Worm (Caenorhabditis elegans): ENCODE results near the gene Y38H8A.12.

Gene Y38H8A.12

DNA sequence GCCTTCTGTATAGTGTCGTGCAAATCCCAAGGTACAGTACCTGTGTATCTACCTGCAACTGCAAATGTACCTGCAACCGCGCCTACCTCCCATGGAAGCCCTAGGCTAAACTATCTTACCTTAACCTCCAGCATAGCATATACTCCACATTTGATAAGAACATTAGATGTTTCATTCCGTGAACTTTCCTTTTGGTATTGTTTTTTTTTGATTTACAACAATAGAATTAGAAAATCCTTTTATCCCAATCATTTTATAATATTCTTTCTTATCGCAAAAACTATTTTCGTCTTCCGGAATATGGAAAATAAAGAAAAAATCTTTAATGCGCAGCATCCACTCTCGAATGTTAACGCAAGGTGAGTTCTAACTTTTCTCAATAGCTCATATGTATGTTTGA is 13.4 kb upstream of the Y38H8A.12 start, which contains the start of gene Y38H8A.2:
Gene Y38H8A.2 (plus strand): TSS at position 301 of the 400 bp plus-strand sequence.
- TF ChIP-seq lin-13 (tag; optimal IDR thresholded peaks at IDR 0.05): no peak
- TF ChIP-seq ceh-39 (tag; optimal IDR thresholded peaks at IDR 0.05): no peak
- no peak for TF ChIP-seq unc-39 (tag; optimal IDR thresholded peaks at IDR 0.05)
- TF ChIP-seq drap-1 (GFP tag; optimal IDR thresholded peaks at IDR 0.05): no peak
- no peak for TF ChIP-seq elt-1 (tag; optimal IDR thresholded peaks at IDR 0.05; ENCODE audit: borderline replicate concordance, insufficient read depth)
- no peak for TF ChIP-seq mls-2 (tag; optimal IDR thresholded peaks at IDR 0.05)
- no peak for TF ChIP-seq M03D4.4 (tag; optimal IDR thresholded peaks at IDR 0.05)
- TF ChIP-seq cnd-1 (tag; optimal IDR thresholded peaks at IDR 0.05): no peak
- TF ChIP-seq bed-3 (GFP tag; optimal IDR thresholded peaks at IDR 0.05): no peak
- TF ChIP-seq mep-1 (tag; optimal IDR thresholded peaks at IDR 0.05): no peak
- TF ChIP-seq sptf-1 (tag; optimal IDR thresholded peaks at IDR 0.05): no peak
- TF ChIP-seq nhr-28 (tag; optimal IDR thresholded peaks at IDR 0.05): no peak
- no peak for TF ChIP-seq nhr-76 (tag; optimal IDR thresholded peaks at IDR 0.05)
- no peak for TF ChIP-seq nhr-2 (tag; optimal IDR thresholded peaks at IDR 0.05)
- no peak for TF ChIP-seq ham-2 (GFP tag; optimal IDR thresholded peaks at IDR 0.05)
- TF ChIP-seq lsy-2 (tag; optimal IDR thresholded peaks at IDR 0.05): no peak

- no peak for TF ChIP-seq snpc-4 (tag; optimal IDR thresholded peaks at IDR 0.05)
- TF ChIP-seq drap-1 (GFP tag; optimal IDR thresholded peaks at IDR 0.05): no peak
- TF ChIP-seq cnd-1 (tag; optimal IDR thresholded peaks at IDR 0.05): no peak
- no peak for TF ChIP-seq unc-62 (GFP tag; optimal IDR thresholded peaks at IDR 0.05)
- no peak for TF ChIP-seq nhr-76 (tag; optimal IDR thresholded peaks at IDR 0.05)
- no peak for TF ChIP-seq elt-3 (tag; optimal IDR thresholded peaks at IDR 0.05)
- no peak for TF ChIP-seq mls-2 (tag; optimal IDR thresholded peaks at IDR 0.05)
- no peak for TF ChIP-seq sem-2 (GFP tag; optimal IDR thresholded peaks at IDR 0.05)
- TF ChIP-seq elt-1 (tag; optimal IDR thresholded peaks at IDR 0.05; ENCODE audit: borderline replicate concordance, insufficient read depth): no peak
Observed at ce11 chrIV:13472011-13472410, 11.2 kb upstream of the Y38H8A.12 start, which contains the start of the genes ttbk-8.1 and Y38H8A.4. TSS of gene ttbk-8.1 (plus strand) at chrIV:13472311. TSS of gene Y38H8A.4 (minus strand) at chrIV:13472376.

ce11 chrIV:13465797-13466196 is 5.0 kb upstream of the Y38H8A.12 start, which contains the start of gene fezf-1:
TSS of gene fezf-1 (plus strand) at chrIV:13466097.
- TF ChIP-seq mep-1 (tag; optimal IDR thresholded peaks at IDR 0.05) (no peak), nhr-28 (tag; optimal IDR thresholded peaks at IDR 0.05) (no peak), sptf-1 (tag; optimal IDR thresholded peaks at IDR 0.05) (no peak), snpc-4 (tag; optimal IDR thresholded peaks at IDR 0.05) (no peak), lsy-2 (tag; optimal IDR thresholded peaks at IDR 0.05) (no peak), nhr-76 (tag; optimal IDR thresholded peaks at IDR 0.05) (no peak), unc-39 (tag; optimal IDR thresholded peaks at IDR 0.05) (no peak), unc-120 (tag; optimal IDR thresholded peaks at IDR 0.05; ENCODE audit: poor library complexity, severe bottlenecking) (no peak), drap-1 (GFP tag; optimal IDR thresholded peaks at IDR 0.05) (no peak), sem-2 (GFP tag; optimal IDR thresholded peaks at IDR 0.05) (no peak), mab-5 (tag; optimal IDR thresholded peaks at IDR 0.05) (no peak), lin-32 (GFP tag; optimal IDR thresholded peaks at IDR 0.05) (no peak), ztf-11 (tag; optimal IDR thresholded peaks at IDR 0.05) (no peak), ceh-39 (tag; optimal IDR thresholded peaks at IDR 0.05) (no peak), nhr-12 (tag; optimal IDR thresholded peaks at IDR 0.05) (no peak), elt-3 (tag; optimal IDR thresholded peaks at IDR 0.05) (no peak), lin-13 (tag; optimal IDR thresholded peaks at IDR 0.05) (no peak), pha-4 (tag; optimal IDR thresholded peaks at IDR 0.05) (no peak), nhr-237 (tag; optimal IDR thresholded peaks at IDR 0.05) (no peak), ham-2 (GFP tag; optimal IDR thresholded peaks at IDR 0.05) (no peak)

ce11 chrIV:13458237-13458636 is 2.5 kb downstream of the Y38H8A.12 start:
- no peak for TF ChIP-seq zip-8 (tag; optimal IDR thresholded peaks at IDR 0.05)
- TF ChIP-seq unc-62 (GFP tag; optimal IDR thresholded peaks at IDR 0.05): no peak
- no peak for TF ChIP-seq mep-1 (tag; optimal IDR thresholded peaks at IDR 0.05)
- no peak for TF ChIP-seq mab-5 (tag; optimal IDR thresholded peaks at IDR 0.05)
- TF ChIP-seq ceh-43 (GFP tag; optimal IDR thresholded peaks at IDR 0.05): no peak
- no peak for TF ChIP-seq elt-3 (tag; optimal IDR thresholded peaks at IDR 0.05)
- no peak for TF ChIP-seq snpc-4 (tag; optimal IDR thresholded peaks at IDR 0.05)
- no peak for TF ChIP-seq pha-4 (tag; optimal IDR thresholded peaks at IDR 0.05)
- TF ChIP-seq nhr-237 (tag; optimal IDR thresholded peaks at IDR 0.05): no peak
- no peak for TF ChIP-seq ceh-39 (tag; optimal IDR thresholded peaks at IDR 0.05)
- no peak for TF ChIP-seq lin-13 (tag; optimal IDR thresholded peaks at IDR 0.05)
- no peak for TF ChIP-seq nhr-12 (tag; optimal IDR thresholded peaks at IDR 0.05)
- TF ChIP-seq sem-2 (GFP tag; optimal IDR thresholded peaks at IDR 0.05): no peak
- TF ChIP-seq ceh-83 (GFP tag; optimal IDR thresholded peaks at IDR 0.05): no peak

DNA sequence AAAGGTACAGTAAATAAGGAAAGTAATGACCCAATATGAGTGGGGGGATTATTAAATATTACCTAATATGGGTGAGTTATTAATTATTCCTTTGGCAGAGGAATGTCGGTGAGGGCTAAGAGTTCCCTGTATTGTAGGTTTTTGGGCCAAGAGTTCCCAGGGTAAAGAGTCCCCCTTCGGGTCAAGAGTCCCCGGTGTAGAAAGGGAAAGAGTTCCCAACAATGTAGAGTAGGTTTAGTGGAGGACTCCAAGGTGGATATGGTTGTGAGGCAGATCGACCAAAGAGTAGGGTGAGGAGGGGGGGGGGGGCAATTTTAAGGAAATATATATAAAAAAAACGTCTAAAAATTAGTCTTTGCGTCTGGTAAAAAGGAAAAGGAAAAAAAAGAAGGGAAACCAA is 3.9 kb downstream of the Y38H8A.12 start:
- TF ChIP-seq mep-1 (tag; optimal IDR thresholded peaks at IDR 0.05) (no peak), M03D4.4 (tag; optimal IDR thresholded peaks at IDR 0.05) (no peak), unc-62 (GFP tag; optimal IDR thresholded peaks at IDR 0.05) (no peak), nhr-12 (tag; optimal IDR thresholded peaks at IDR 0.05) (no peak)
